Worm (Caenorhabditis elegans): ENCODE measurements around the gene nduf-2.2.

nduf-2.2 gene

ce11 chrIII:6431766-6432228 is 33.2 kb upstream of the nduf-2.2 start, which contains the start of the genes mrps-17 and txdc-9 (continued):
- TF ChIP-seq lim-7 (GFP tag; IDR thresholded peaks at IDR 0.05): no peak

ce11 chrIII:6432939-6433338 is 32.1 kb upstream of the nduf-2.2 start, which contains the start of gene vps-16:
Gene vps-16 (plus strand): TSS chrIII:6433239.
- TF ChIP-seq lin-38 (GFP tag; IDR thresholded peaks at IDR 0.05): 0 out of 2 replicates have a peak, but pooled peaks have one; percentile 31
- 0 out of 2 replicates have a peak, but pooled peaks have one; percentile 17 for TF ChIP-seq Y48G9A.11 (GFP tag; IDR thresholded peaks at IDR 0.05)
- no peak for TF ChIP-seq hif-1 (tag; optimal IDR thresholded peaks at IDR 0.05)
- no peak for TF ChIP-seq lin-1 (GFP tag; IDR thresholded peaks at IDR 0.05)
- no peak for TF ChIP-seq nhr-111 (GFP tag; optimal IDR thresholded peaks at IDR 0.05)
- peak; percentile 17 for TF ChIP-seq ama-1 (optimal IDR thresholded peaks at IDR 0.05)
- no peak for TF ChIP-seq vab-7 (GFP tag; IDR thresholded peaks at IDR 0.05)
- TF ChIP-seq D1046.2 (GFP tag; IDR thresholded peaks at IDR 0.05): no peak
- TF ChIP-seq daf-12 (tag; optimal IDR thresholded peaks at IDR 0.05): no peak
- TF ChIP-seq aha-1 (tag): peak; percentile 3
- TF ChIP-seq F10B5.3 (tag; optimal IDR thresholded peaks at IDR 0.05): no peak
- no peak for TF ChIP-seq unc-130 (GFP tag; optimal IDR thresholded peaks at IDR 0.05)

- TF ChIP-seq Y75B8A.6 (GFP tag; IDR thresholded peaks at IDR 0.05) (no peak), nhr-102 (tag; optimal IDR thresholded peaks at IDR 0.05) (no peak), daf-8 (GFP tag; IDR thresholded peaks at IDR 0.05) (no peak), zag-1 (tag; optimal IDR thresholded peaks at IDR 0.05) (no peak), unc-39 (tag; optimal IDR thresholded peaks at IDR 0.05) (no peak), ceh-44 (GFP tag; IDR thresholded peaks at IDR 0.05) (no peak), rbr-2 (tag; optimal IDR thresholded peaks at IDR 0.05) (no peak), lsy-2 (tag; optimal IDR thresholded peaks at IDR 0.05) (no peak), hlh-30 (tag; optimal IDR thresholded peaks at IDR 0.05; ENCODE audit: insufficient read depth) (no peak), hif-1 (tag; optimal IDR thresholded peaks at IDR 0.05) (no peak), skn-1 (tag; optimal IDR thresholded peaks at IDR 0.05) (no peak), nhr-41 (GFP tag; IDR thresholded peaks at IDR 0.05) (no peak), ceh-82 (tag; optimal IDR thresholded peaks at IDR 0.05) (no peak)
These were observed 28.7 kb upstream of the nduf-2.2 start, which contains the start of gene C05D11.1 for ce11 chrIII:6436308-6436707. Gene C05D11.1 (plus strand): TSS chrIII:6436608.

- TF ChIP-seq zip-2 (tag; optimal IDR thresholded peaks at IDR 0.05) (no peak), madf-9 (GFP tag; conservative IDR thresholded peaks at IDR 0.05) (no peak), daf-19 (GFP tag; conservative IDR thresholded peaks at IDR 0.05) (no peak), ama-1 (optimal IDR thresholded peaks at IDR 0.05) (peak; percentile 35), pha-4 (GFP tag; IDR thresholded peaks at IDR 0.05) (0 out of 2 replicates have a peak, but pooled peaks have one; percentile 47), pha-4 (tag; optimal IDR thresholded peaks at IDR 0.05) (no peak), nhr-42 (GFP tag; IDR thresholded peaks at IDR 0.05) (no peak), fkh-10 (GFP tag; optimal IDR thresholded peaks at IDR 0.05) (no peak), ctbp-1 (GFP tag; IDR thresholded peaks at IDR 0.05) (no peak), spr-1 (tag; optimal IDR thresholded peaks at IDR 0.05) (no peak), lin-38 (GFP tag; IDR thresholded peaks at IDR 0.05) (peak; percentile 47; the same call in 1 of the 2 replicates), unc-130 (GFP tag; optimal IDR thresholded peaks at IDR 0.05) (no peak), lin-1 (GFP tag; IDR thresholded peaks at IDR 0.05) (no peak)
These were observed 25.2 kb upstream of the nduf-2.2 start for ce11 chrIII:6439854-6440253.

Data from whole organism, L4 larva.